Worm (Caenorhabditis elegans) whole organism, L1 larva: Measurements from ENCODE around the gene phf-31.
A peak's percentile ranks its signal among the peaks of the same experiment; 100 is the strongest.

Source experiments
- C04F5.9 ChIP-seq: sonication (generic microtip); optimal IDR thresholded peaks from 2 replicates; lab custom pipeline; 2016; ENCODE audit warnings: missing genetic modification characterization, missing compliant biosample characterization
- C34B4.2 ChIP-seq: sonication (generic microtip); optimal IDR thresholded peaks from 2 replicates; lab custom pipeline; 2017; ENCODE audit warnings: mild to moderate bottlenecking, missing genetic modification characterization, missing compliant biosample characterization
- Y116A8C.19 ChIP-seq: sonication (generic microtip); optimal IDR thresholded peaks from 2 replicates; lab custom pipeline; 2016; ENCODE audit warnings: missing compliant biosample characterization, missing genetic modification characterization, borderline replicate concordance
- alr-1 ChIP-seq: fragments of 200-800 bp; sonication (Bioruptor generic); optimal IDR thresholded peaks from 2 replicates; lab custom pipeline; 2018; ENCODE audit warnings: borderline replicate concordance, mild to moderate bottlenecking, missing genetic modification characterization, missing compliant biosample characterization
- aly-2 ChIP-seq: fragments of 150-350 bp; optimal IDR thresholded peaks from 2 replicates; lab custom pipeline; 2014; ENCODE audit warnings: missing biosample characterization, missing genetic modification characterization
- blmp-1 ChIP-seq: fragments of 150-350 bp; optimal IDR thresholded peaks from 2 replicates; lab custom pipeline; 2014; ENCODE audit warnings: missing biosample characterization, missing genetic modification characterization
- ceh-8 ChIP-seq: fragments of 200-800 bp; sonication (Bioruptor generic); optimal IDR thresholded peaks from 2 replicates; lab custom pipeline; 2018; ENCODE audit warnings: mild to moderate bottlenecking, missing genetic modification characterization, moderate library complexity, missing compliant biosample characterization
- ceh-82 ChIP-seq, 3 experiments: fragments of 150-350 bp in 1 of 3; sonication (generic microtip) in 2 of 3; optimal IDR thresholded peaks; 2 replicates each; lab custom pipeline; 2014 to 2017; ENCODE audit warnings: missing biosample characterization in 3 of 3, missing genetic modification characterization in 3 of 3
- ceh-88 ChIP-seq: fragments of 200-800 bp; sonication (Bioruptor generic); IDR thresholded peaks from 2 replicates; pipeline ENCODE4 v1.3.6; 2022; ENCODE audit warnings: missing genetic modification characterization, missing compliant biosample characterization
- efl-1 ChIP-seq, 4 experiments: fragments of 150-350 bp; optimal IDR thresholded peaks in 3 of 4; peaks in 1 of 4; 1 replicate in 1 of 4; 2 replicates in 3 of 4; lab custom pipeline; 2014; ENCODE audit warnings: missing biosample characterization in 2 of 4, missing genetic modification characterization in 2 of 4, missing genetic modification reagents in 2 of 4
- efl-3 ChIP-seq: fragments of 200-800 bp; sonication (Bioruptor generic); optimal IDR thresholded peaks from 2 replicates; lab custom pipeline; 2018; ENCODE audit warnings: mild to moderate bottlenecking, missing genetic modification characterization, missing compliant biosample characterization
- elt-2 ChIP-seq: sonication (generic microtip); optimal IDR thresholded peaks from 2 replicates; lab custom pipeline; 2016; ENCODE audit warnings: missing genetic modification characterization, mild to moderate bottlenecking, inconsistent platforms, missing compliant biosample characterization, missing genetic modification reagents
- elt-3 ChIP-seq, 6 experiments: fragments of 150-350 bp in 1 of 6; sonication (generic microtip); optimal IDR thresholded peaks; 2 replicates each; lab custom pipeline; 2017 to 2018; ENCODE audit warnings: missing biosample characterization in 6 of 6, missing genetic modification characterization in 6 of 6, inconsistent platforms in 1 of 6
- fkh-4 ChIP-seq: sonication (generic microtip); optimal IDR thresholded peaks from 2 replicates; lab custom pipeline; 2016; ENCODE audit warnings: missing compliant biosample characterization, missing genetic modification characterization, borderline replicate concordance
- fkh-8 ChIP-seq: sonication (generic microtip); optimal IDR thresholded peaks from 2 replicates; lab custom pipeline; 2016; ENCODE audit warnings: mild to moderate bottlenecking, missing genetic modification characterization, missing compliant biosample characterization
- grh-1 ChIP-seq: fragments of 200-800 bp; sonication (Bioruptor generic); IDR thresholded peaks from 2 replicates; pipeline ENCODE4 v1.3.6; 2022; ENCODE audit warnings: missing genetic modification reagents, missing genetic modification characterization, missing compliant biosample characterization
- hlh-4 ChIP-seq: sonication (generic microtip); optimal IDR thresholded peaks from 2 replicates; lab custom pipeline; 2016; ENCODE audit warnings: mild to moderate bottlenecking, missing genetic modification characterization, missing compliant biosample characterization
- hpl-2 ChIP-seq: fragments of 150-350 bp; optimal IDR thresholded peaks from 2 replicates; lab custom pipeline; 2014; ENCODE audit warnings: missing biosample characterization, missing genetic modification reagents, missing genetic modification characterization
- irx-1 ChIP-seq: sonication (generic microtip); optimal IDR thresholded peaks from 2 replicates; lab custom pipeline; 2016; ENCODE audit warnings: missing genetic modification characterization, missing compliant biosample characterization
- isw-1 ChIP-seq: fragments of 200-800 bp; sonication (Bioruptor generic); IDR thresholded peaks from 2 replicates; pipeline ENCODE4 v1.3.6; 2022; ENCODE audit warnings: missing genetic modification characterization, missing compliant biosample characterization
- jun-1 ChIP-seq: fragments of 150-350 bp; optimal IDR thresholded peaks from 2 replicates; lab custom pipeline; 2014; ENCODE audit warnings: missing biosample characterization, missing genetic modification reagents, missing genetic modification characterization
- lin-14 ChIP-seq: fragments of 200-800 bp; sonication (Bioruptor generic); optimal IDR thresholded peaks from 2 replicates; lab custom pipeline; 2018; ENCODE audit warnings: mild to moderate bottlenecking, missing genetic modification characterization, moderate library complexity, missing compliant biosample characterization
- lin-35 ChIP-seq, 2 experiments: fragments of 150-350 bp; optimal IDR thresholded peaks; 2 replicates each; lab custom pipeline; 2014; ENCODE audit warnings: missing biosample characterization in 2 of 2, missing genetic modification characterization in 2 of 2, missing genetic modification reagents in 2 of 2
- lin-39 ChIP-seq: fragments of 150-350 bp; optimal IDR thresholded peaks from 2 replicates; lab custom pipeline; 2014; ENCODE audit warnings: missing biosample characterization, missing genetic modification reagents, missing genetic modification characterization
- lir-3 ChIP-seq: sonication (generic microtip); optimal IDR thresholded peaks from 2 replicates; lab custom pipeline; 2016; ENCODE audit warnings: mild to moderate bottlenecking, missing genetic modification characterization, moderate library complexity, missing compliant biosample characterization; ENCODE audit not compliant: poor library complexity
- mab-9 ChIP-seq: fragments of 200-800 bp; sonication (Bioruptor generic); IDR thresholded peaks from 2 replicates; pipeline ENCODE4 v1.3.6; 2022; ENCODE audit warnings: missing genetic modification reagents, missing genetic modification characterization, missing compliant biosample characterization
- mep-1 ChIP-seq: fragments of 150-350 bp; optimal IDR thresholded peaks from 2 replicates; lab custom pipeline; 2014; ENCODE audit warnings: missing biosample characterization, missing genetic modification characterization
- nhr-12 ChIP-seq: sonication (generic microtip); optimal IDR thresholded peaks from 2 replicates; lab custom pipeline; 2017; ENCODE audit warnings: missing biosample characterization, missing genetic modification characterization
- nhr-20 ChIP-seq: sonication (generic microtip); optimal IDR thresholded peaks from 2 replicates; lab custom pipeline; 2016; ENCODE audit warnings: mild to moderate bottlenecking, missing genetic modification characterization, missing compliant biosample characterization
- nhr-237 ChIP-seq: fragments of 150-350 bp; optimal IDR thresholded peaks from 2 replicates; lab custom pipeline; 2014; ENCODE audit warnings: missing biosample characterization, missing genetic modification characterization
- nhr-71 ChIP-seq: sonication (generic microtip); optimal IDR thresholded peaks from 2 replicates; lab custom pipeline; 2016; ENCODE audit warnings: mild to moderate bottlenecking, missing genetic modification characterization, moderate library complexity, missing compliant biosample characterization
- nhr-77 ChIP-seq: fragments of 150-350 bp; optimal IDR thresholded peaks from 2 replicates; lab custom pipeline; 2014; ENCODE audit warnings: missing biosample characterization, missing genetic modification characterization
- nhr-84 ChIP-seq: sonication (generic microtip); optimal IDR thresholded peaks from 2 replicates; lab custom pipeline; 2017; ENCODE audit warnings: missing biosample characterization, missing genetic modification characterization
- nhr-85 ChIP-seq: sonication (generic microtip); peaks from one replicate; lab custom pipeline; 2016; ENCODE audit warnings: missing genetic modification characterization, inconsistent platforms, missing compliant biosample characterization
- pqm-1 ChIP-seq: sonication (generic microtip); optimal IDR thresholded peaks from 3 replicates; lab custom pipeline; 2017; ENCODE audit warnings: missing biosample characterization, missing genetic modification characterization
- snu-23 ChIP-seq: sonication (generic microtip); optimal IDR thresholded peaks from 2 replicates; lab custom pipeline; 2016; ENCODE audit warnings: missing genetic modification characterization, missing compliant biosample characterization
- sox-4 ChIP-seq: sonication (generic microtip); optimal IDR thresholded peaks from 2 replicates; lab custom pipeline; 2016; ENCODE audit warnings: missing genetic modification characterization, missing compliant biosample characterization
- sptf-1 ChIP-seq: fragments of 150-350 bp; optimal IDR thresholded peaks from 2 replicates; lab custom pipeline; 2014; ENCODE audit warnings: missing biosample characterization, missing genetic modification characterization
- swsn-7 ChIP-seq: sonication (generic microtip); optimal IDR thresholded peaks from 2 replicates; lab custom pipeline; 2016; ENCODE audit warnings: missing genetic modification characterization, missing compliant biosample characterization
- tbx-2 ChIP-seq: sonication (generic microtip); optimal IDR thresholded peaks from 2 replicates; lab custom pipeline; 2016; ENCODE audit warnings: missing genetic modification characterization, missing compliant biosample characterization
- tlp-1 ChIP-seq: fragments of 150-350 bp; optimal IDR thresholded peaks from 2 replicates; lab custom pipeline; 2014; ENCODE audit warnings: missing biosample characterization, missing genetic modification characterization
- unc-130 ChIP-seq: fragments of 150-350 bp; optimal IDR thresholded peaks from 2 replicates; lab custom pipeline; 2017; ENCODE audit warnings: missing biosample characterization, missing genetic modification characterization, inconsistent platforms
- unc-86 ChIP-seq: sonication (generic microtip); optimal IDR thresholded peaks from 2 replicates; lab custom pipeline; 2016; ENCODE audit warnings: missing genetic modification characterization, missing compliant biosample characterization
- unc-98 ChIP-seq: fragments of 200-800 bp; sonication (Bioruptor generic); IDR thresholded peaks from 2 replicates; pipeline ENCODE4 v1.3.6; 2022; ENCODE audit warnings: missing genetic modification characterization, missing compliant biosample characterization
- vab-15 ChIP-seq: sonication (generic microtip); optimal IDR thresholded peaks from 2 replicates; lab custom pipeline; 2017; ENCODE audit warnings: missing genotype, mild to moderate bottlenecking, missing genetic modification characterization, missing compliant biosample characterization
- zag-1 ChIP-seq: fragments of 150-350 bp; optimal IDR thresholded peaks from 2 replicates; lab custom pipeline; 2014; ENCODE audit warnings: missing biosample characterization, missing genetic modification characterization
- zip-4 ChIP-seq: fragments of 200-800 bp; sonication (Bioruptor generic); optimal IDR thresholded peaks from 2 replicates; lab custom pipeline; 2018; ENCODE audit warnings: mild to moderate bottlenecking, missing genetic modification characterization, moderate library complexity, missing compliant biosample characterization
- ztf-11 ChIP-seq, 2 experiments: sonication (generic microtip); optimal IDR thresholded peaks; 2 replicates each; lab custom pipeline; 2016 to 2017; ENCODE audit warnings: missing genetic modification characterization in 2 of 2, missing biosample characterization in 1 of 2, missing compliant biosample characterization in 1 of 2

phf-31 gene

DNA sequence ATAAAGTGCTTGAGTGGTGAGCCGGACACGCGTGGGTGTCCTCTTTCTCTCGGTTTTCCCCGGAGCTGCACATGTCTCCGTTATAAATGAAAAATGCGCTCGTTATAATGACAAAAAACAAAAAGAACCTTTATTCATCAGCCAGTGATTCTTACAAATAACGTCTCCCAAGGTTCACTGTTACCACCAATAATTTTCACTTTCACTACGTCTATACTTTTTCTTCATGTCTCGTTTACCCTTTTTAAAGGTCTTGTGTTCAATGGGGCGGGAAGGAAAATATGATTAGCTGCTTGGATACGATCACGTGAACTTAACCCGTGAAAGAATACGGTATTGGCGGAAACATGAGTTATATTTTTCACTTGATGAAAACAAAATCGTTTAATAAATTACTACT, 6.5 kb downstream of the phf-31 start (continued):
- TF ChIP-seq efl-1 (optimal IDR thresholded peaks at IDR 0.05; lab: Kevin White, UChicago) (no peak), efl-1 (GFP tag; optimal IDR thresholded peaks at IDR 0.05 in 1 of 2; lab: Kevin White, UChicago) (no peak), lin-35 (GFP tag; optimal IDR thresholded peaks at IDR 0.05; lab: Kevin White, UChicago) (peak in 1 of 2 experiments; percentile 77), tlp-1 (no peak), nhr-85 (tag; lab: Kevin White, UChicago) (peak; percentile 91), lin-39 (tag; lab: Kevin White, UChicago) (no peak), isw-1 (GFP tag; lab: Robert Waterston, UW) (no peak), C04F5.9 (no peak), alr-1 (tag; lab: Kevin White, UChicago) (no peak), hpl-2 (no peak), jun-1 (tag; lab: Kevin White, UChicago) (no peak), swsn-7 (tag; lab: Kevin White, UChicago) (no peak), snu-23 (peak; percentile 50), nhr-237 (tag; lab: Kevin White, UChicago) (no peak), lir-3 (no peak), ztf-11 (tag; optimal IDR thresholded peaks at IDR 0.05; lab: Kevin White, UChicago) (no peak), unc-130 (tag; lab: Kevin White, UChicago) (peak; percentile 70), C34B4.2 (tag; lab: Kevin White, UChicago) (no peak), zag-1 (tag; lab: Kevin White, UChicago) (no peak), irx-1 (no peak), nhr-12 (tag; lab: Kevin White, UChicago) (no peak), unc-86 (tag; lab: Kevin White, UChicago) (no peak), mab-9 (no peak), efl-3 (no peak), nhr-84 (tag; lab: Kevin White, UChicago) (no peak), ceh-88 (no peak), mep-1 (tag; lab: Kevin White, UChicago) (no peak), sox-4 (tag; lab: Kevin White, UChicago) (no peak), tbx-2 (no peak), ceh-8 (GFP tag; lab: Kevin White, UChicago) (no peak), nhr-71 (peak; percentile 65), hlh-4 (tag; lab: Kevin White, UChicago) (no peak)
- TF ChIP-seq, all 84 proteins: peak for 13

DNA sequence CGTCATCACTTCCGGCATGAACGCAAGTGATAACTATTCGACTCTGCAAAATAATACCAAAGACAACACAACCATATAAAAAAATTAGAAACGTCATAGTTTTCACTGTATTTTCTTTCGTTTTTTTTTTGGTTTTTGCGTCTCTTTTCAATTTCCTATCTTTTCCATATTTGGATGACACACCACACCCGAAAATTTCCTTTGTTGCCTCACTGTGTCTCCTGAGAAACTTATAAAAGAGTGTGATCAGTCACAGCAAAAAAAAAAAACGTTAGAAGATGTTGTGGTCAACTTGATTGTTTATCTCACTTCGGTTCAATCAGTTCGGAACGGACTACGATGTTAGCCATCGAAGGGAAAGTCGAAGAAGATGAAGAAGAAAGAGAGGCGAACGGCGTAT, 7.9 kb downstream of the phf-31 start:
- TF ChIP-seq sptf-1 (tag; lab: Kevin White, UChicago) = no peak
- peak in 1 of 2 experiments; percentile 44 for TF ChIP-seq lin-35 (GFP tag; optimal IDR thresholded peaks at IDR 0.05; lab: Kevin White, UChicago)
- no peak for TF ChIP-seq tlp-1
- no peak for TF ChIP-seq zag-1 (tag; lab: Kevin White, UChicago)
- peak; percentile 67 for TF ChIP-seq lin-14
- TF ChIP-seq blmp-1 (tag; lab: Kevin White, UChicago) = peak; percentile 85
- TF ChIP-seq pqm-1 (tag; lab: Kevin White, UChicago) = no peak
- no peak for TF ChIP-seq mab-9
- TF ChIP-seq fkh-8 (tag; lab: Kevin White, UChicago) = no peak
- peak; percentile 50 for TF ChIP-seq mep-1 (tag; lab: Kevin White, UChicago)
- TF ChIP-seq ceh-82 (tag; optimal IDR thresholded peaks at IDR 0.05; lab: Kevin White, UChicago) = no peak
- peak; percentile 85 for TF ChIP-seq nhr-85 (tag; lab: Kevin White, UChicago)
- TF ChIP-seq nhr-20 = peak; percentile 26
- no peak for TF ChIP-seq ceh-88
- no peak for TF ChIP-seq unc-130 (tag; lab: Kevin White, UChicago)
- TF ChIP-seq grh-1 (GFP tag; lab: Robert Waterston, UW) = no peak
- TF ChIP-seq snu-23 = peak; percentile 22

DNA sequence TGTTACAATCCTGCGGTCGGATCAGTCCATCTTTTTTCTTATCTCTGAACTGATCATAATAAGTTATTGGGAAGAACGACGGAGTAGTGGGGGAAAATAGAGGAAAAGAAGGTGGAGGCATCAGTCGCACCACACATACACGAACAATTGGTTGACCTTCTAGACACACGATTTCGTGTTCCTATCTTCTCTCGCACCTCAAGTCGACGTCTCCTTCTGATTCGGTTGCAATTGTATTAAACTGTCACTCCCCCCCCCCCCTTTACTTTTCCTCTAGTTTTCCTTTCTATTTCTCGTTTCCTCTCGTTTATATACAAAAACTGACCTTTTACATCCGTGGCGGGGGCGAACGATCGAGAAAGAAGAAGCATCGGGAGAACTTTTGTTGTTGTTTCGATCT, 9.4 kb downstream of the phf-31 start:
- TF ChIP-seq nhr-85 (tag; lab: Kevin White, UChicago) (peak; percentile 72), nhr-77 (tag; lab: Kevin White, UChicago) (no peak), tbx-2 (no peak), ceh-88 (no peak), elt-2 (tag; lab: Kevin White, UChicago) (no peak), lin-39 (tag; lab: Kevin White, UChicago) (no peak), fkh-4 (tag; lab: Kevin White, UChicago) (no peak), lir-3 (no peak), efl-1 (optimal IDR thresholded peaks at IDR 0.05; lab: Kevin White, UChicago) (no peak), efl-1 (GFP tag; optimal IDR thresholded peaks at IDR 0.05 in 1 of 2; lab: Kevin White, UChicago) (no peak), irx-1 (no peak), zip-4 (GFP tag; lab: Kevin White, UChicago) (no peak), unc-130 (tag; lab: Kevin White, UChicago) (no peak), vab-15 (tag; lab: Kevin White, UChicago) (no peak), unc-98 (GFP tag; lab: Robert Waterston, UW) (no peak), nhr-20 (peak; percentile 13), aly-2 (tag; lab: Kevin White, UChicago) (no peak), lin-35 (GFP tag; optimal IDR thresholded peaks at IDR 0.05; lab: Kevin White, UChicago) (peak in 1 of 2 experiments; percentile 37), zag-1 (tag; lab: Kevin White, UChicago) (no peak), Y116A8C.19 (tag; lab: Kevin White, UChicago) (no peak), elt-3 (tag; optimal IDR thresholded peaks at IDR 0.05; lab: Kevin White, UChicago) (no peak)
